Fruit fly (Drosophila melanogaster) whole organism, prepupa: Measurements from ENCODE around the gene TkR86C.

Source experiments
- Blimp-1 ChIP-seq: fragments of 200-800 bp; sonication (Bioruptor generic); optimal IDR thresholded peaks from 3 replicates; lab custom pipeline; 2017; ENCODE audit warnings: missing biosample characterization, missing genetic modification characterization, mild to moderate bottlenecking, moderate library complexity, missing genetic modification reagents
- CG10631 ChIP-seq: fragments of 200-800 bp; sonication (Bioruptor generic); optimal IDR thresholded peaks from 2 replicates; lab custom pipeline; 2016; ENCODE audit warnings: missing biosample characterization, missing genetic modification characterization
- CG10669 ChIP-seq: fragments of 200-800 bp; sonication (Bioruptor generic); optimal IDR thresholded peaks from 3 replicates; lab custom pipeline; 2018; ENCODE audit warnings: missing biosample characterization, mild to moderate bottlenecking, missing genetic modification characterization, moderate library complexity
- CG11294 ChIP-seq: fragments of 200-800 bp; sonication (Bioruptor generic); IDR thresholded peaks from 2 replicates; pipeline ENCODE4 v1.3.6; 2022; ENCODE audit warnings: missing biosample characterization, missing genetic modification characterization
- CG11902 ChIP-seq: fragments of 200-800 bp; sonication (Bioruptor generic); optimal IDR thresholded peaks from 3 replicates; lab custom pipeline; 2016; ENCODE audit warnings: missing biosample characterization, missing genetic modification characterization
- CG16779 ChIP-seq: fragments of 200-800 bp; sonication (Bioruptor generic); optimal IDR thresholded peaks from 3 replicates; lab custom pipeline; 2017; ENCODE audit warnings: missing biosample characterization, mild to moderate bottlenecking, missing genetic modification characterization
- CG3032 ChIP-seq: fragments of 200-800 bp; optimal IDR thresholded peaks from 2 replicates; lab custom pipeline; 2019; ENCODE audit warnings: missing biosample characterization, mild to moderate bottlenecking, missing genetic modification characterization, moderate library complexity
- CG31627 ChIP-seq: fragments of 200-800 bp; sonication (Bioruptor generic); optimal IDR thresholded peaks from 3 replicates; lab custom pipeline; 2016; ENCODE audit warnings: missing biosample characterization, missing genetic modification characterization
- CG32006 ChIP-seq: fragments of 200-800 bp; sonication (Bioruptor generic); optimal IDR thresholded peaks from 3 replicates; lab custom pipeline; 2017; ENCODE audit warnings: missing biosample characterization, mild to moderate bottlenecking, missing genetic modification characterization
- CG3919 ChIP-seq: fragments of 200-800 bp; sonication (Bioruptor generic); optimal IDR thresholded peaks from 3 replicates; lab custom pipeline; 2016; ENCODE audit warnings: missing biosample characterization, missing genetic modification characterization
- CG4318 ChIP-seq: fragments of 200-800 bp; sonication (Bioruptor generic); optimal IDR thresholded peaks from 3 replicates; lab custom pipeline; 2017; ENCODE audit warnings: missing biosample characterization, mild to moderate bottlenecking, missing genetic modification characterization
- CG6163 ChIP-seq: fragments of 200-800 bp; sonication (Bioruptor generic); IDR thresholded peaks from 3 replicates; pipeline ENCODE4 v1.3.6; 2022; ENCODE audit warnings: missing biosample characterization, missing genetic modification characterization
- CG6276 ChIP-seq: fragments of 200-800 bp; sonication (Bioruptor generic); optimal IDR thresholded peaks from 2 replicates; lab custom pipeline; 2017; ENCODE audit warnings: missing biosample characterization, mild to moderate bottlenecking, missing genetic modification characterization
- CG6792 ChIP-seq: fragments of 200-800 bp; sonication (Bioruptor generic); optimal IDR thresholded peaks from 3 replicates; lab custom pipeline; 2016; ENCODE audit warnings: missing biosample characterization, missing genetic modification characterization
- CG7368 ChIP-seq: fragments of 200-800 bp; sonication (Bioruptor generic); optimal IDR thresholded peaks from 3 replicates; lab custom pipeline; 2016; ENCODE audit warnings: missing biosample characterization, missing genetic modification characterization
- CG8632 ChIP-seq: fragments of 200-800 bp; sonication (Bioruptor generic); optimal IDR thresholded peaks from 3 replicates; lab custom pipeline; 2016; ENCODE audit warnings: missing biosample characterization, missing genetic modification characterization
- CG9139 ChIP-seq: fragments of 200-800 bp; sonication (Bioruptor generic); optimal IDR thresholded peaks from 3 replicates; lab custom pipeline; 2017; ENCODE audit warnings: missing biosample characterization, mild to moderate bottlenecking, missing genetic modification characterization
- Eip75B ChIP-seq: fragments of 200-800 bp; sonication (Bioruptor generic); optimal IDR thresholded peaks from 3 replicates; lab custom pipeline; 2016; ENCODE audit warnings: missing biosample characterization, missing genetic modification characterization
- Eip93F ChIP-seq: fragments of 200-800 bp; sonication (Bioruptor generic); optimal IDR thresholded peaks from 2 replicates; lab custom pipeline; 2016; ENCODE audit warnings: missing biosample characterization, mild to moderate bottlenecking, missing genetic modification characterization
- Ets21C ChIP-seq: fragments of 200-800 bp; sonication (Bioruptor generic); optimal IDR thresholded peaks from 3 replicates; lab custom pipeline; 2016; ENCODE audit warnings: missing biosample characterization, missing genetic modification characterization
- Ets96B ChIP-seq: fragments of 200-800 bp; optimal IDR thresholded peaks from 2 replicates; lab custom pipeline; 2019; ENCODE audit warnings: missing biosample characterization, mild to moderate bottlenecking, missing genetic modification characterization, moderate library complexity
- Gug ChIP-seq: fragments of 200-800 bp; sonication (Bioruptor generic); IDR thresholded peaks from 2 replicates; pipeline ENCODE4 v1.3.6; 2022; ENCODE audit warnings: missing biosample characterization, missing genetic modification characterization
- Hr39 ChIP-seq: fragments of 200-800 bp; sonication (Bioruptor generic); optimal IDR thresholded peaks from 2 replicates; lab custom pipeline; 2016; ENCODE audit warnings: missing biosample characterization, missing genetic modification characterization
- Hr4 ChIP-seq: fragments of 200-800 bp; sonication (Bioruptor generic); optimal IDR thresholded peaks from 3 replicates; lab custom pipeline; 2016; ENCODE audit warnings: missing biosample characterization, missing genetic modification characterization
- OdsH ChIP-seq: fragments of 200-800 bp; sonication (Bioruptor generic); optimal IDR thresholded peaks from 3 replicates; lab custom pipeline; 2016; ENCODE audit warnings: missing biosample characterization, missing genetic modification characterization
- Smox ChIP-seq: fragments of 200-800 bp; sonication (Bioruptor generic); optimal IDR thresholded peaks from 3 replicates; lab custom pipeline; 2016; ENCODE audit warnings: missing biosample characterization, missing genetic modification characterization
- Sox102F ChIP-seq: fragments of 200-800 bp; sonication (Bioruptor generic); optimal IDR thresholded peaks from 2 replicates; lab custom pipeline; 2016; ENCODE audit warnings: missing biosample characterization, mild to moderate bottlenecking, missing genetic modification characterization
- Sox14 ChIP-seq: fragments of 200-800 bp; sonication (Bioruptor generic); optimal IDR thresholded peaks from 3 replicates; lab custom pipeline; 2016; ENCODE audit warnings: missing biosample characterization, missing genetic modification characterization
- achi ChIP-seq: fragments of 200-800 bp; sonication (Bioruptor generic); optimal IDR thresholded peaks from 3 replicates; lab custom pipeline; 2016; ENCODE audit warnings: missing biosample characterization, missing genetic modification characterization
- cyc ChIP-seq: fragments of 200-800 bp; sonication (Bioruptor generic); optimal IDR thresholded peaks from 3 replicates; lab custom pipeline; 2016; ENCODE audit warnings: missing biosample characterization, missing genetic modification characterization
- dac ChIP-seq: fragments of 200-800 bp; sonication (Bioruptor generic); optimal IDR thresholded peaks from 2 replicates; lab custom pipeline; 2017; ENCODE audit warnings: missing biosample characterization, mild to moderate bottlenecking, missing genetic modification characterization
- dsx ChIP-seq: fragments of 200-800 bp; optimal IDR thresholded peaks from 3 replicates; lab custom pipeline; 2019; ENCODE audit warnings: missing biosample characterization, mild to moderate bottlenecking, missing genetic modification characterization, moderate library complexity; ENCODE audit not compliant: poor library complexity, severe bottlenecking
- eg ChIP-seq: fragments of 200-800 bp; sonication (Bioruptor generic); IDR thresholded peaks from 3 replicates; pipeline ENCODE4 v1.3.6; 2022; ENCODE audit warnings: missing biosample characterization, missing genetic modification characterization
- esn ChIP-seq: fragments of 200-800 bp; sonication (Bioruptor generic); optimal IDR thresholded peaks from 2 replicates; lab custom pipeline; 2016; ENCODE audit warnings: missing biosample characterization, mild to moderate bottlenecking, missing genetic modification characterization, moderate library complexity
- fd85E ChIP-seq: fragments of 200-800 bp; sonication (Bioruptor generic); optimal IDR thresholded peaks from 3 replicates; lab custom pipeline; 2016; ENCODE audit warnings: missing biosample characterization, missing genetic modification characterization
- fkh ChIP-seq: fragments of 200-800 bp; sonication (Bioruptor generic); optimal IDR thresholded peaks from 3 replicates; lab custom pipeline; 2017; ENCODE audit warnings: missing biosample characterization, mild to moderate bottlenecking, missing genetic modification characterization, moderate library complexity
- lz ChIP-seq: fragments of 200-800 bp; sonication (Bioruptor generic); optimal IDR thresholded peaks from 3 replicates; lab custom pipeline; 2016; ENCODE audit warnings: missing biosample characterization, missing genetic modification characterization
- net ChIP-seq: fragments of 200-800 bp; sonication (Bioruptor generic); optimal IDR thresholded peaks from 3 replicates; lab custom pipeline; 2016; ENCODE audit warnings: missing biosample characterization, missing genetic modification characterization
- pdm3 ChIP-seq: fragments of 200-800 bp; sonication (Bioruptor generic); optimal IDR thresholded peaks from 3 replicates; lab custom pipeline; 2016; ENCODE audit warnings: missing biosample characterization, missing genetic modification characterization
- spab ChIP-seq: fragments of 200-800 bp; sonication (Bioruptor generic); optimal IDR thresholded peaks from 2 replicates; lab custom pipeline; 2017; ENCODE audit warnings: missing biosample characterization, mild to moderate bottlenecking, missing genetic modification characterization, missing genetic modification reagents
- ss ChIP-seq, 2 experiments: fragments of 200-800 bp; sonication (Bioruptor generic); optimal IDR thresholded peaks; 2 replicates in 1 of 2; 3 replicates in 1 of 2; lab custom pipeline; 2017 to 2018; ENCODE audit warnings: mild to moderate bottlenecking in 2 of 2, missing biosample characterization in 2 of 2, missing genetic modification characterization in 2 of 2, moderate library complexity in 1 of 2
- svp ChIP-seq: fragments of 200-800 bp; sonication (Bioruptor generic); peaks from one replicate; lab custom pipeline; 2016; ENCODE audit warnings: missing biosample characterization, missing genetic modification characterization
- topi ChIP-seq: fragments of 200-800 bp; sonication (Bioruptor generic); optimal IDR thresholded peaks from 3 replicates; lab custom pipeline; 2016; ENCODE audit warnings: missing biosample characterization, missing genetic modification characterization

Gene TkR86C

dm6 chr3R:10751061-10751460 lies at the start of gene TkR86C:
Gene TkR86C (minus strand): TSS chr3R:10751228.
- no peak for TF ChIP-seq topi (GFP tag; lab: Kevin White, UChicago)
- no peak for TF ChIP-seq CG7368 (GFP tag; lab: Kevin White, UChicago)
- no peak for TF ChIP-seq CG10631
- no peak for TF ChIP-seq OdsH (GFP tag; lab: Kevin White, UChicago)
- TF ChIP-seq achi (GFP tag; lab: Kevin White, UChicago): no peak
- TF ChIP-seq fd85E (GFP tag; lab: Kevin White, UChicago): no peak
- no peak for TF ChIP-seq CG32006 (GFP tag; lab: Kevin White, UChicago)
- TF ChIP-seq, all 60 proteins: peak for 0

- TF ChIP-seq pdm3: no peak
- no peak for TF ChIP-seq lz (GFP tag; lab: Kevin White, UChicago)
- TF ChIP-seq CG6163 (GFP tag; lab: Robert Waterston, UW): no peak
- TF ChIP-seq CG31627 (GFP tag; lab: Kevin White, UChicago): no peak
- no peak for TF ChIP-seq CG32006 (GFP tag; lab: Kevin White, UChicago)
These were observed 41.6 kb upstream of the TkR86C start, which contains the start of gene CG14687 for dm6 chr3R:10792604-10793003. Gene CG14687 (plus strand): TSS chr3R:10792904.

- TF ChIP-seq CG3032 (peak; percentile 48), CG31627 (GFP tag; lab: Kevin White, UChicago) (peak; percentile 60), eg (GFP tag; lab: Robert Waterston, UW) (no peak), dac (GFP tag; lab: Kevin White, UChicago) (no peak), CG32006 (GFP tag; lab: Kevin White, UChicago) (no peak), svp (GFP tag; lab: Kevin White, UChicago) (no peak), CG8632 (GFP tag; lab: Kevin White, UChicago) (peak; percentile 14), CG11902 (no peak), CG6792 (GFP tag; lab: Kevin White, UChicago) (no peak), CG7368 (GFP tag; lab: Kevin White, UChicago) (no peak), Hr39 (GFP tag; lab: Kevin White, UChicago) (peak; percentile 53), OdsH (GFP tag; lab: Kevin White, UChicago) (no peak), cyc (GFP tag; lab: Kevin White, UChicago) (peak; percentile 46), fkh (GFP tag; lab: Kevin White, UChicago) (no peak), CG10631 (peak; percentile 50), net (GFP tag; lab: Kevin White, UChicago) (no peak), CG11294 (GFP tag; lab: Robert Waterston, UW) (no peak), ss (GFP tag; optimal IDR thresholded peaks at IDR 0.05; lab: Kevin White, UChicago) (no peak), CG6276 (GFP tag; lab: Kevin White, UChicago) (no peak), pdm3 (peak; percentile 20), Sox102F (GFP tag; lab: Kevin White, UChicago) (no peak), CG6163 (GFP tag; lab: Robert Waterston, UW) (no peak), Smox (GFP tag; lab: Kevin White, UChicago) (no peak), esn (GFP tag; lab: Kevin White, UChicago) (peak; percentile 58), Ets96B (tag; lab: Kevin White, UChicago) (no peak), CG9139 (GFP tag; lab: Kevin White, UChicago) (no peak), lz (GFP tag; lab: Kevin White, UChicago) (peak; percentile 53), dsx (GFP tag; lab: Kevin White, UChicago) (no peak), Blimp-1 (no peak), spab (no peak), Ets21C (GFP tag; lab: Kevin White, UChicago) (peak; percentile 40), achi (GFP tag; lab: Kevin White, UChicago) (no peak), Gug (GFP tag; lab: Robert Waterston, UW) (no peak), CG3919 (GFP tag; lab: Kevin White, UChicago) (no peak), CG10669 (GFP tag; lab: Kevin White, UChicago) (no peak), CG4318 (GFP tag; lab: Kevin White, UChicago) (no peak), Eip93F (GFP tag; lab: Kevin White, UChicago) (no peak), topi (GFP tag; lab: Kevin White, UChicago) (peak; percentile 49), CG16779 (tag; lab: Kevin White, UChicago) (no peak), Hr4 (peak; percentile 2), Sox14 (GFP tag; lab: Kevin White, UChicago) (peak; percentile 72), Eip75B (GFP tag; lab: Kevin White, UChicago) (no peak)
These were observed 37.2 kb upstream of the TkR86C start, which contains the start of the genes Art1 and Mcm5 for dm6 chr3R:10788186-10788585. Gene Art1 (minus strand): TSS chr3R:10788226. Gene Mcm5 (plus strand): TSS chr3R:10788524.
